Worm (Caenorhabditis elegans) whole organism, L2 larva: Measurements from ENCODE around the gene natc-1.

Experiments used
- aly-2 ChIP-seq: fragments of 150-350 bp; optimal IDR thresholded peaks from 2 replicates; lab custom pipeline; 2014; ENCODE audit warnings: missing biosample characterization, missing genetic modification characterization
- egl-27 ChIP-seq: sonication (generic microtip); optimal IDR thresholded peaks from 3 replicates; lab custom pipeline; 2017; ENCODE audit warnings: missing biosample characterization, missing genetic modification reagents, missing genetic modification characterization
- fos-1 ChIP-seq: fragments of 150-350 bp; optimal IDR thresholded peaks from 2 replicates; lab custom pipeline; 2014; ENCODE audit warnings: missing biosample characterization, missing genetic modification characterization
- lsy-2 ChIP-seq, 2 experiments: fragments of 150-350 bp in 1 of 2; sonication (generic microtip) in 1 of 2; optimal IDR thresholded peaks; 2 replicates each; lab custom pipeline; 2014 to 2017; ENCODE audit warnings: missing biosample characterization in 2 of 2, missing genetic modification characterization in 2 of 2
- mbf-1 ChIP-seq: sonication (generic microtip); optimal IDR thresholded peaks from 2 replicates; lab custom pipeline; 2017; ENCODE audit warnings: missing biosample characterization, missing genetic modification characterization
- unc-55 ChIP-seq: fragments of 150-350 bp; sonication (generic microtip); optimal IDR thresholded peaks from 3 replicates; lab custom pipeline; 2014; ENCODE audit warnings: missing biosample characterization, missing genetic modification reagents, missing genetic modification characterization
- unc-62 ChIP-seq: fragments of 150-350 bp; optimal IDR thresholded peaks from 2 replicates; lab custom pipeline; 2014; ENCODE audit warnings: missing biosample characterization, missing genetic modification reagents, missing genetic modification characterization
- ztf-11 ChIP-seq: sonication (generic microtip); optimal IDR thresholded peaks from 2 replicates; lab custom pipeline; 2017; ENCODE audit warnings: missing biosample characterization, missing genetic modification characterization

ce11 chrV:8462074-8462473, at the start of gene natc-1, which contains the start of gene dnj-22:
- TF ChIP-seq lsy-2 (tag; optimal IDR thresholded peaks at IDR 0.05; lab: Kevin White, UChicago) (peak; percentile 50 to 90), ztf-11 (tag; lab: Kevin White, UChicago) (no peak), unc-62 (GFP tag; lab: Kevin White, UChicago) (no peak), fos-1 (tag; lab: Kevin White, UChicago) (peak; percentile 47), mbf-1 (tag; lab: Kevin White, UChicago) (no peak), egl-27 (tag; lab: Kevin White, UChicago) (no peak), aly-2 (tag; lab: Kevin White, UChicago) (no peak), unc-55 (GFP tag; lab: Kevin White, UChicago) (peak; percentile 96)
